Worm (Caenorhabditis elegans) whole organism, L3 larva: ENCODE results near the gene T04B2.7.

ENCODE experiments used
- R02D3.7 ChIP-seq: fragments of 150-350 bp; optimal IDR thresholded peaks from 2 replicates; lab custom pipeline; 2014; ENCODE audit warnings: missing biosample characterization, missing genetic modification characterization
- ZK546.5 ChIP-seq: sonication (generic microtip); optimal IDR thresholded peaks from 2 replicates; lab custom pipeline; 2017; ENCODE audit warnings: missing biosample characterization, missing genetic modification characterization
- aly-2 ChIP-seq: fragments of 150-350 bp; optimal IDR thresholded peaks from 2 replicates; lab custom pipeline; 2014; ENCODE audit warnings: missing biosample characterization, missing genetic modification characterization
- ama-1 ChIP-seq: fragments of 150-350 bp; optimal IDR thresholded peaks from 2 replicates; lab custom pipeline; 2018
- ceh-16 ChIP-seq: sonication (generic microtip); optimal IDR thresholded peaks from 2 replicates; lab custom pipeline; 2017; ENCODE audit warnings: missing biosample characterization, missing genetic modification characterization
- ceh-28 ChIP-seq: fragments of 150-350 bp; optimal IDR thresholded peaks from 2 replicates; lab custom pipeline; 2014; ENCODE audit warnings: missing biosample characterization, missing genetic modification reagents, missing genetic modification characterization
- ceh-82 ChIP-seq: fragments of 150-350 bp; optimal IDR thresholded peaks from 2 replicates; lab custom pipeline; 2014; ENCODE audit warnings: missing biosample characterization, missing genetic modification characterization
- ceh-9 ChIP-seq: sonication (generic microtip); optimal IDR thresholded peaks from 2 replicates; lab custom pipeline; 2018; ENCODE audit warnings: missing biosample characterization, missing genetic modification characterization
- egl-27 ChIP-seq: sonication (generic microtip); optimal IDR thresholded peaks from 4 replicates; lab custom pipeline; 2017; ENCODE audit warnings: missing biosample characterization, missing genetic modification reagents, missing genetic modification characterization
- elt-1 ChIP-seq: fragments of 150-350 bp; optimal IDR thresholded peaks from 2 replicates; lab custom pipeline; 2014; ENCODE audit warnings: missing biosample characterization, missing genetic modification characterization
- elt-2 ChIP-seq: sonication (generic microtip); optimal IDR thresholded peaks from 2 replicates; lab custom pipeline; 2016; ENCODE audit warnings: missing genetic modification reagents, mild to moderate bottlenecking, missing genetic modification characterization, missing compliant biosample characterization
- elt-3 ChIP-seq, 3 experiments: fragments of 150-350 bp in 1 of 3; sonication (generic microtip) in 2 of 3; optimal IDR thresholded peaks; 2 replicates in 2 of 3; 4 replicates in 1 of 3; lab custom pipeline; 2014 to 2017; ENCODE audit warnings: missing biosample characterization in 3 of 3, missing genetic modification characterization in 3 of 3
- eor-1 ChIP-seq, 2 experiments: fragments of 150-350 bp; optimal IDR thresholded peaks; 2 replicates each; lab custom pipeline; 2014 to 2018; ENCODE audit warnings: missing biosample characterization in 2 of 2, missing genetic modification characterization in 2 of 2
- fkh-10 ChIP-seq: sonication (generic microtip); optimal IDR thresholded peaks from 2 replicates; lab custom pipeline; 2017; ENCODE audit warnings: missing biosample characterization, missing genetic modification reagents, missing genetic modification characterization
- fkh-2 ChIP-seq: fragments of 150-350 bp; optimal IDR thresholded peaks from 2 replicates; lab custom pipeline; 2014; ENCODE audit warnings: missing biosample characterization, missing genetic modification reagents, missing genetic modification characterization
- hmg-11 ChIP-seq: sonication (generic microtip); optimal IDR thresholded peaks from 2 replicates; lab custom pipeline; 2016; ENCODE audit warnings: missing genetic modification characterization, missing compliant biosample characterization
- jun-1 ChIP-seq: fragments of 150-350 bp; optimal IDR thresholded peaks from 2 replicates; lab custom pipeline; 2014; ENCODE audit warnings: missing biosample characterization, missing genetic modification reagents, missing genetic modification characterization
- lin-15B ChIP-seq: fragments of 150-350 bp; optimal IDR thresholded peaks from 2 replicates; lab custom pipeline; 2014; ENCODE audit warnings: missing biosample characterization, missing genetic modification characterization
- lsy-12 ChIP-seq: sonication (generic microtip); optimal IDR thresholded peaks from 2 replicates; lab custom pipeline; 2016; ENCODE audit warnings: mild to moderate bottlenecking, missing genetic modification characterization, missing compliant biosample characterization
- mdl-1 ChIP-seq: fragments of 150-350 bp; optimal IDR thresholded peaks from 2 replicates; lab custom pipeline; 2014; ENCODE audit warnings: missing biosample characterization, missing genetic modification characterization
- mml-1 ChIP-seq: fragments of 150-350 bp; sonication (generic microtip); optimal IDR thresholded peaks from 3 replicates; lab custom pipeline; 2014; ENCODE audit warnings: missing biosample characterization, missing genetic modification characterization
- nfya-1 ChIP-seq: sonication (generic microtip); optimal IDR thresholded peaks from 2 replicates; lab custom pipeline; 2017; ENCODE audit warnings: missing genetic modification characterization, mild to moderate bottlenecking, missing compliant biosample characterization, antibody characterized with exemption, moderate library complexity; ENCODE audit not compliant: insufficient read depth
- nhr-11 ChIP-seq: fragments of 150-350 bp; optimal IDR thresholded peaks from 2 replicates; lab custom pipeline; 2014; ENCODE audit warnings: missing biosample characterization, missing genetic modification characterization
- nhr-12 ChIP-seq: fragments of 150-350 bp; optimal IDR thresholded peaks from 2 replicates; lab custom pipeline; 2014; ENCODE audit warnings: missing biosample characterization, missing genetic modification characterization
- nhr-23 ChIP-seq: fragments of 150-350 bp; optimal IDR thresholded peaks from 2 replicates; lab custom pipeline; 2014; ENCODE audit warnings: missing biosample characterization, missing genetic modification reagents, missing genetic modification characterization
- nhr-25 ChIP-seq: sonication (generic microtip); optimal IDR thresholded peaks from 2 replicates; lab custom pipeline; 2017; ENCODE audit warnings: missing biosample characterization, missing genetic modification characterization
- nhr-28 ChIP-seq: fragments of 150-350 bp; optimal IDR thresholded peaks from 2 replicates; lab custom pipeline; 2014; ENCODE audit warnings: missing biosample characterization, missing genetic modification characterization
- nhr-43 ChIP-seq: sonication (generic microtip); optimal IDR thresholded peaks from 2 replicates; lab custom pipeline; 2016; ENCODE audit warnings: mild to moderate bottlenecking, missing genetic modification characterization, missing compliant biosample characterization; ENCODE audit not compliant: poor library complexity, severe bottlenecking
- nhr-67 ChIP-seq: fragments of 150-350 bp; optimal IDR thresholded peaks from 2 replicates; lab custom pipeline; 2014; ENCODE audit warnings: missing biosample characterization, missing genetic modification characterization
- pha-4 ChIP-seq: fragments of 150-350 bp; optimal IDR thresholded peaks from 2 replicates; lab custom pipeline; 2014; ENCODE audit warnings: missing biosample characterization, missing genetic modification reagents, missing genetic modification characterization
- pqm-1 ChIP-seq: fragments of 150-350 bp; optimal IDR thresholded peaks from 2 replicates; lab custom pipeline; 2017; ENCODE audit warnings: missing biosample characterization, missing genetic modification characterization, inconsistent platforms
- sea-2 ChIP-seq: fragments of 150-350 bp; sonication (generic microtip); optimal IDR thresholded peaks from 4 replicates; lab custom pipeline; 2014; ENCODE audit warnings: missing biosample characterization, missing genetic modification reagents, missing genetic modification characterization
- snpc-4 ChIP-seq: fragments of 150-350 bp; optimal IDR thresholded peaks from 2 replicates; lab custom pipeline; 2014; ENCODE audit warnings: missing biosample characterization, missing genetic modification characterization
- tbx-2 ChIP-seq: sonication (generic microtip); optimal IDR thresholded peaks from 2 replicates; lab custom pipeline; 2016; ENCODE audit warnings: mild to moderate bottlenecking, missing genetic modification characterization, missing compliant biosample characterization
- unc-39 ChIP-seq: sonication (generic microtip); optimal IDR thresholded peaks from 4 replicates; lab custom pipeline; 2017; ENCODE audit warnings: missing biosample characterization, missing genetic modification characterization
- unc-62 ChIP-seq: fragments of 150-350 bp; sonication (generic microtip); optimal IDR thresholded peaks from 4 replicates; lab custom pipeline; 2014; ENCODE audit warnings: missing biosample characterization, missing genetic modification reagents, missing genetic modification characterization
- ztf-11 ChIP-seq: fragments of 150-350 bp; optimal IDR thresholded peaks from 2 replicates; lab custom pipeline; 2014; ENCODE audit warnings: missing biosample characterization, missing genetic modification characterization

The T04B2.7 gene

ce11 chrIV:10017633-10018032 is 38.4 kb downstream of the T04B2.7 start, which contains the start of gene F44D12.2:
TSS of gene F44D12.2 (minus strand) at chrIV:10017733.
- peak; percentile 22 for TF ChIP-seq pha-4
- TF ChIP-seq pqm-1: peak; percentile 1
- no peak for TF ChIP-seq jun-1 (tag; lab: Kevin White, UChicago)

- TF ChIP-seq elt-3 (tag; optimal IDR thresholded peaks at IDR 0.05; lab: Kevin White, UChicago) (no peak), elt-1 (no peak), sea-2 (no peak), tbx-2 (no peak), ceh-28 (tag; lab: Kevin White, UChicago) (no peak)
These were observed 39.1 kb downstream of the T04B2.7 start, which contains the start of gene ent-7 for ce11 chrIV:10016977-10017376. TSS of gene ent-7 (plus strand) at chrIV:10017277.

- TF ChIP-seq hmg-11 (tag; lab: Kevin White, UChicago) (no peak), unc-39 (tag; lab: Kevin White, UChicago) (no peak), fkh-2 (tag; lab: Kevin White, UChicago) (no peak), ceh-9 (no peak), unc-62 (GFP tag; lab: Kevin White, UChicago) (no peak), ceh-28 (tag; lab: Kevin White, UChicago) (no peak), mdl-1 (tag; lab: Kevin White, UChicago) (no peak), nhr-23 (tag; lab: Kevin White, UChicago) (peak; percentile 61)
- TF ChIP-seq, all 47 proteins: peak for 1
These were observed 46.5 kb downstream of the T04B2.7 start, which contains the start of gene magu-4 for ce11 chrIV:10009536-10009935. TSS of gene magu-4 (plus strand) at chrIV:10009753.

- no peak for TF ChIP-seq elt-1
- TF ChIP-seq fkh-10 (GFP tag; lab: Kevin White, UChicago): no peak
- TF ChIP-seq nfya-1 (tag; lab: Kevin White, UChicago): no peak
- no peak for TF ChIP-seq lsy-12 (tag; lab: Kevin White, UChicago)
- TF ChIP-seq nhr-12 (tag; lab: Kevin White, UChicago): no peak
- TF ChIP-seq elt-3 (tag; optimal IDR thresholded peaks at IDR 0.05; lab: Kevin White, UChicago): no peak
- peak; percentile 22 for TF ChIP-seq hmg-11 (tag; lab: Kevin White, UChicago)
- TF ChIP-seq unc-62 (GFP tag; lab: Kevin White, UChicago): no peak
- no peak for TF ChIP-seq aly-2 (tag; lab: Kevin White, UChicago)
- TF ChIP-seq ama-1: no peak
- no peak for TF ChIP-seq unc-39 (tag; lab: Kevin White, UChicago)
- no peak for TF ChIP-seq ceh-82 (tag; lab: Kevin White, UChicago)
- no peak for TF ChIP-seq mml-1 (tag; lab: Kevin White, UChicago)
- TF ChIP-seq ZK546.5 (tag; lab: Kevin White, UChicago): no peak
- TF ChIP-seq ztf-11 (tag; lab: Kevin White, UChicago): no peak
- no peak for TF ChIP-seq ceh-9
- no peak for TF ChIP-seq lin-15B (tag; lab: Kevin White, UChicago)
- TF ChIP-seq jun-1 (tag; lab: Kevin White, UChicago): no peak
- TF ChIP-seq eor-1 (tag; optimal IDR thresholded peaks at IDR 0.05; lab: Kevin White, UChicago): no peak
- TF ChIP-seq pha-4: peak; percentile 63
- no peak for TF ChIP-seq snpc-4 (tag; lab: Kevin White, UChicago)
- no peak for TF ChIP-seq ceh-16 (tag; lab: Kevin White, UChicago)
- no peak for TF ChIP-seq R02D3.7 (tag; lab: Kevin White, UChicago)
- TF ChIP-seq egl-27: no peak
- no peak for TF ChIP-seq nhr-11 (tag; lab: Kevin White, UChicago)
- no peak for TF ChIP-seq fkh-2 (tag; lab: Kevin White, UChicago)
- TF ChIP-seq tbx-2: no peak
- peak; percentile 41 for TF ChIP-seq nhr-43 (tag; lab: Kevin White, UChicago)
- TF ChIP-seq ceh-28 (tag; lab: Kevin White, UChicago): no peak
- TF ChIP-seq pqm-1: no peak
- TF ChIP-seq nhr-28 (tag; lab: Kevin White, UChicago): no peak
- TF ChIP-seq elt-2 (tag; lab: Kevin White, UChicago): no peak
- TF ChIP-seq nhr-23 (tag; lab: Kevin White, UChicago): peak; percentile 91
- TF ChIP-seq nhr-67 (tag; lab: Kevin White, UChicago): no peak
- peak; percentile 78 for TF ChIP-seq nhr-25 (tag; lab: Kevin White, UChicago)
These were observed 48.3 kb downstream of the T04B2.7 start for ce11 chrIV:10007758-10008157.
